Worm (Caenorhabditis elegans) whole organism, young adult: ENCODE data around the gene mdt-9.

Source experiments
- B0035.1 ChIP-seq: sonication (generic microtip); optimal IDR thresholded peaks from 2 replicates; lab custom pipeline; 2016; ENCODE audit warnings: missing genetic modification characterization, mild to moderate bottlenecking, missing compliant biosample characterization, missing genotype, missing genetic modification reagents
- B0261.1 ChIP-seq: sonication (generic microtip); optimal IDR thresholded peaks from 2 replicates; lab custom pipeline; 2016; ENCODE audit warnings: mild to moderate bottlenecking, missing genetic modification characterization, moderate library complexity, missing compliant biosample characterization
- B0336.3 ChIP-seq: fragments of 200-800 bp; sonication (Bioruptor generic); IDR thresholded peaks from 2 replicates; pipeline ENCODE4 v1.3.6; 2022; ENCODE audit warnings: missing genetic modification characterization, missing compliant biosample characterization
- C06A6.2 ChIP-seq: fragments of 200-800 bp; sonication (Bioruptor generic); conservative IDR thresholded peaks from 2 replicates; pipeline ENCODE4 v1.3.6; 2022; ENCODE audit warnings: missing genetic modification characterization, missing compliant biosample characterization
- F33H1.4 ChIP-seq: fragments of 200-800 bp; sonication (Bioruptor generic); IDR thresholded peaks from 2 replicates; pipeline ENCODE4 v1.3.6; 2022; ENCODE audit warnings: missing genetic modification reagents, missing genetic modification characterization, missing compliant biosample characterization
- F39B2.1 ChIP-seq: fragments of 200-800 bp; sonication (Bioruptor generic); IDR thresholded peaks from 2 replicates; pipeline ENCODE4 v1.3.6; 2022; ENCODE audit warnings: missing genetic modification reagents, missing genetic modification characterization, missing compliant biosample characterization
- F55B11.4 ChIP-seq: sonication (generic microtip); optimal IDR thresholded peaks from 2 replicates; lab custom pipeline; 2016; ENCODE audit warnings: missing compliant biosample characterization, missing genetic modification characterization, borderline replicate concordance; ENCODE audit not compliant: insufficient read depth
- K12H6.12 ChIP-seq: fragments of 200-800 bp; sonication (Bioruptor generic); optimal IDR thresholded peaks from 2 replicates; lab custom pipeline; 2018; ENCODE audit warnings: mild to moderate bottlenecking, missing genetic modification characterization, missing compliant biosample characterization
- T07F8.4 ChIP-seq: sonication (generic microtip); optimal IDR thresholded peaks from 2 replicates; lab custom pipeline; 2016; ENCODE audit warnings: mild to moderate bottlenecking, missing genetic modification characterization, moderate library complexity, missing compliant biosample characterization
- Y53G8AR.9 ChIP-seq: fragments of 200-800 bp; sonication (Bioruptor generic); conservative IDR thresholded peaks from 2 replicates; pipeline ENCODE4 v1.3.6; 2022; ENCODE audit warnings: missing genetic modification reagents, missing genetic modification characterization, missing compliant biosample characterization
- ama-1 ChIP-seq, 3 experiments: fragments of 150-350 bp in 1 of 3; sonication (generic microtip) in 2 of 3; optimal IDR thresholded peaks; 2 replicates each; lab custom pipeline; 2014 to 2018; ENCODE audit warnings: missing biosample characterization in 2 of 3, missing genetic modification characterization in 2 of 3, missing genetic modification reagents in 2 of 3
- aptf-3 ChIP-seq: fragments of 200-800 bp; sonication (Bioruptor generic); IDR thresholded peaks from 2 replicates; pipeline ENCODE4 v1.3.6; 2022; ENCODE audit warnings: missing genetic modification characterization, missing compliant biosample characterization
- athp-1 ChIP-seq: sonication (generic microtip); optimal IDR thresholded peaks from 2 replicates; lab custom pipeline; 2017; ENCODE audit warnings: mild to moderate bottlenecking, missing genetic modification characterization, missing compliant biosample characterization
- attf-5 ChIP-seq: fragments of 200-800 bp; sonication (Bioruptor generic); optimal IDR thresholded peaks from 2 replicates; lab custom pipeline; 2018; ENCODE audit warnings: mild to moderate bottlenecking, missing genetic modification characterization, missing compliant biosample characterization
- bed-1 ChIP-seq: fragments of 200-800 bp; sonication (Bioruptor generic); IDR thresholded peaks from 2 replicates; pipeline ENCODE4 v1.3.6; 2022; ENCODE audit warnings: missing genetic modification reagents, missing genetic modification characterization, missing compliant biosample characterization
- ceh-100 ChIP-seq: fragments of 200-800 bp; sonication (Bioruptor generic); IDR thresholded peaks from 2 replicates; pipeline ENCODE4 v1.3.6; 2022; ENCODE audit warnings: missing genetic modification reagents, missing genetic modification characterization, missing compliant biosample characterization
- ceh-79 ChIP-seq: sonication (generic microtip); optimal IDR thresholded peaks from 2 replicates; lab custom pipeline; 2017; ENCODE audit warnings: mild to moderate bottlenecking, missing genetic modification characterization, missing compliant biosample characterization
- chd-7 ChIP-seq: sonication (generic microtip); optimal IDR thresholded peaks from 2 replicates; lab custom pipeline; 2016; ENCODE audit warnings: mild to moderate bottlenecking, missing genetic modification characterization, moderate library complexity, missing compliant biosample characterization
- dox-1 ChIP-seq: fragments of 200-800 bp; sonication (Bioruptor generic); IDR thresholded peaks from 2 replicates; pipeline ENCODE4 v1.3.6; 2022; ENCODE audit warnings: missing genetic modification reagents, missing genetic modification characterization, missing compliant biosample characterization
- egl-44 ChIP-seq: fragments of 200-800 bp; sonication (Bioruptor generic); IDR thresholded peaks from 2 replicates; pipeline ENCODE4 v1.3.6; 2022; ENCODE audit warnings: missing genetic modification reagents, missing genetic modification characterization, missing compliant biosample characterization
- him-1 ChIP-seq: sonication (generic microtip); optimal IDR thresholded peaks from 2 replicates; lab custom pipeline; 2016; ENCODE audit warnings: missing genotype, missing genetic modification reagents, missing genetic modification characterization, missing compliant biosample characterization
- hmg-1.2 ChIP-seq: fragments of 200-800 bp; sonication (Bioruptor generic); IDR thresholded peaks from 2 replicates; pipeline ENCODE4 v1.3.6; 2022; ENCODE audit warnings: missing genetic modification reagents, missing genetic modification characterization, missing compliant biosample characterization
- hsf-1 ChIP-seq: fragments of 200-800 bp; sonication (Bioruptor generic); IDR thresholded peaks from 2 replicates; pipeline ENCODE4 v1.3.6; 2022; ENCODE audit warnings: missing genetic modification reagents, missing genetic modification characterization, missing compliant biosample characterization
- lag-1 ChIP-seq: fragments of 200-800 bp; sonication (Bioruptor generic); IDR thresholded peaks from 2 replicates; pipeline ENCODE4 v1.3.6; 2022; ENCODE audit warnings: missing genetic modification reagents, missing genetic modification characterization, missing compliant biosample characterization
- lin-40 ChIP-seq: sonication (generic microtip); optimal IDR thresholded peaks from 2 replicates; lab custom pipeline; 2016; ENCODE audit warnings: missing genetic modification characterization, mild to moderate bottlenecking, missing compliant biosample characterization, missing genotype, missing genetic modification reagents
- lsy-27 ChIP-seq: sonication (generic microtip); optimal IDR thresholded peaks from 2 replicates; lab custom pipeline; 2017; ENCODE audit warnings: missing genetic modification characterization, mild to moderate bottlenecking, missing compliant biosample characterization, antibody characterized with exemption, missing genotype, borderline replicate concordance; ENCODE audit not compliant: insufficient read depth
- madf-10 ChIP-seq: sonication (generic microtip); optimal IDR thresholded peaks from 2 replicates; lab custom pipeline; 2016; ENCODE audit warnings: mild to moderate bottlenecking, missing genetic modification characterization, missing compliant biosample characterization
- madf-3 ChIP-seq: fragments of 200-800 bp; sonication (Bioruptor generic); IDR thresholded peaks from 2 replicates; pipeline ENCODE4 v1.3.6; 2022; ENCODE audit warnings: missing genetic modification reagents, missing genetic modification characterization, missing compliant biosample characterization
- madf-8 ChIP-seq: fragments of 200-800 bp; sonication (Bioruptor generic); conservative IDR thresholded peaks from 2 replicates; pipeline ENCODE4 v1.3.6; 2022; ENCODE audit warnings: missing genetic modification reagents, missing genetic modification characterization, missing compliant biosample characterization
- mel-28 ChIP-seq: sonication (generic microtip); optimal IDR thresholded peaks from 2 replicates; lab custom pipeline; 2016; ENCODE audit warnings: borderline replicate concordance, mild to moderate bottlenecking, missing genetic modification characterization, missing compliant biosample characterization
- mes-4 ChIP-seq: sonication (generic microtip); optimal IDR thresholded peaks from 2 replicates; lab custom pipeline; 2016; ENCODE audit warnings: missing genotype, missing genetic modification characterization, missing compliant biosample characterization
- mxl-1 ChIP-seq: sonication (generic microtip); optimal IDR thresholded peaks from 2 replicates; lab custom pipeline; 2016; ENCODE audit warnings: missing genetic modification characterization, missing compliant biosample characterization
- nfya-1 ChIP-seq: sonication (generic microtip); optimal IDR thresholded peaks from 2 replicates; lab custom pipeline; 2017; ENCODE audit warnings: antibody characterized with exemption, missing compliant biosample characterization, missing genetic modification characterization, borderline replicate concordance; ENCODE audit not compliant: insufficient read depth
- nfya-2 ChIP-seq: fragments of 200-800 bp; sonication (Bioruptor generic); IDR thresholded peaks from 2 replicates; pipeline ENCODE4 v1.3.6; 2022; ENCODE audit warnings: missing genetic modification reagents, missing genetic modification characterization, missing compliant biosample characterization
- nfyb-1 ChIP-seq: fragments of 200-800 bp; sonication (Bioruptor generic); IDR thresholded peaks from 2 replicates; pipeline ENCODE4 v1.3.6; 2022; ENCODE audit warnings: missing genetic modification reagents, missing genetic modification characterization, missing compliant biosample characterization
- nhr-120 ChIP-seq: fragments of 200-800 bp; sonication (Bioruptor generic); IDR thresholded peaks from 2 replicates; pipeline ENCODE4 v1.3.6; 2022; ENCODE audit warnings: missing genetic modification characterization, missing compliant biosample characterization
- nhr-90 ChIP-seq: sonication (generic microtip); optimal IDR thresholded peaks from 2 replicates; lab custom pipeline; 2016; ENCODE audit warnings: missing genotype, mild to moderate bottlenecking, missing genetic modification characterization, missing compliant biosample characterization
- rcor-1 ChIP-seq: fragments of 200-800 bp; sonication (Bioruptor generic); IDR thresholded peaks from 2 replicates; pipeline ENCODE4 v1.3.6; 2022; ENCODE audit warnings: missing genetic modification reagents, missing genetic modification characterization, missing compliant biosample characterization
- rec-8 ChIP-seq, 2 experiments: sonication (generic microtip); optimal IDR thresholded peaks; 2 replicates each; lab custom pipeline; 2016; ENCODE audit warnings: mild to moderate bottlenecking in 2 of 2, missing genetic modification characterization in 2 of 2, missing genetic modification reagents in 2 of 2, missing genotype in 2 of 2, missing biosample characterization in 1 of 2, missing compliant biosample characterization in 1 of 2, moderate library complexity in 1 of 2
- somi-1 ChIP-seq: fragments of 200-800 bp; sonication (Bioruptor generic); optimal IDR thresholded peaks from 2 replicates; lab custom pipeline; 2018; ENCODE audit warnings: mild to moderate bottlenecking, missing genetic modification characterization, missing compliant biosample characterization
- tbx-9 ChIP-seq: sonication (generic microtip); optimal IDR thresholded peaks from 2 replicates; lab custom pipeline; 2016; ENCODE audit warnings: borderline replicate concordance, missing genetic modification characterization, inconsistent platforms, missing compliant biosample characterization
- zim-3 ChIP-seq: sonication (generic microtip); optimal IDR thresholded peaks from 2 replicates; lab custom pipeline; 2017; ENCODE audit warnings: mild to moderate bottlenecking, missing genetic modification characterization, moderate library complexity, missing compliant biosample characterization
- ztf-18 ChIP-seq: sonication (generic microtip); optimal IDR thresholded peaks from 2 replicates; lab custom pipeline; 2016; ENCODE audit warnings: missing genotype, mild to moderate bottlenecking, missing genetic modification characterization, missing compliant biosample characterization
- ztf-26 ChIP-seq: sonication (generic microtip); optimal IDR thresholded peaks from 2 replicates; lab custom pipeline; 2017; ENCODE audit warnings: missing genetic modification characterization, missing compliant biosample characterization
- ztf-3 ChIP-seq: fragments of 200-800 bp; sonication (Bioruptor generic); optimal IDR thresholded peaks from 2 replicates; lab custom pipeline; 2018; ENCODE audit warnings: mild to moderate bottlenecking, missing genetic modification characterization, missing compliant biosample characterization

The mdt-9 gene

ce11 chrIV:13408018-13408417 lies 21.8 kb downstream of the mdt-9 start, which contains the start of gene Y62E10A.19:
TSS of gene Y62E10A.19 (minus strand) at chrIV:13408306.
- TF ChIP-seq lsy-27 (tag; lab: Kevin White, UChicago) (no peak), somi-1 (GFP tag; lab: Kevin White, UChicago) (no peak), B0035.1 (no peak), ceh-79 (tag; lab: Kevin White, UChicago) (no peak), hsf-1 (GFP tag; lab: Robert Waterston, UW) (no peak), chd-7 (no peak), C06A6.2 (GFP tag; lab: Robert Waterston, UW) (no peak), F55B11.4 (tag; lab: Kevin White, UChicago) (no peak), nhr-90 (tag; lab: Kevin White, UChicago) (no peak), B0336.3 (GFP tag; lab: Robert Waterston, UW) (no peak), ceh-100 (GFP tag; lab: Robert Waterston, UW) (no peak), mel-28 (tag; lab: Kevin White, UChicago) (no peak), madf-8 (GFP tag; lab: Robert Waterston, UW) (no peak), ztf-3 (GFP tag; lab: Kevin White, UChicago) (no peak), lag-1 (GFP tag; lab: Robert Waterston, UW) (no peak), bed-1 (GFP tag; lab: Robert Waterston, UW) (no peak), rcor-1 (GFP tag; lab: Robert Waterston, UW) (no peak), dox-1 (no peak)

ce11 chrIV:13412845-13413383 lies 26.7 kb downstream of the mdt-9 start, which contains the start of gene gcl-1:
TSS of gene gcl-1 (minus strand) at chrIV:13412895.
- TF ChIP-seq lin-40 (tag; lab: Kevin White, UChicago) (no peak), hmg-1.2 (peak; percentile 28; the same call in 1 of the 2 replicates)

ce11 chrIV:13415739-13416271 lies 29.6 kb downstream of the mdt-9 start, which contains the start of the genes pik-1 and aptf-2:
TSS of gene pik-1 (plus strand) at chrIV:13416041.
TSS of gene aptf-2 (minus strand) at chrIV:13416051.
- TF ChIP-seq nfyb-1 (GFP tag; lab: Robert Waterston, UW) (no peak), T07F8.4 (tag; lab: Kevin White, UChicago) (no peak), tbx-9 (no peak), Y53G8AR.9 (GFP tag; lab: Robert Waterston, UW) (no peak), madf-8 (GFP tag; lab: Robert Waterston, UW) (peak; percentile 69), madf-10 (no peak), nfya-1 (tag; lab: Kevin White, UChicago) (no peak), F39B2.1 (no peak), rec-8 (tag; optimal IDR thresholded peaks at IDR 0.05; lab: Kevin White, UChicago) (no peak), nfya-2 (GFP tag; lab: Robert Waterston, UW) (no peak), madf-3 (GFP tag; lab: Robert Waterston, UW) (no peak), aptf-3 (GFP tag; lab: Robert Waterston, UW) (no peak), ztf-18 (no peak), mes-4 (tag; lab: Kevin White, UChicago) (no peak), F33H1.4 (GFP tag; lab: Robert Waterston, UW) (peak; percentile 21; the same call in 1 of the 2 replicates), ztf-26 (no peak), nhr-120 (GFP tag; lab: Robert Waterston, UW) (no peak), chd-7 (no peak), K12H6.12 (tag; lab: Kevin White, UChicago) (no peak), him-1 (tag; lab: Kevin White, UChicago) (no peak), mxl-1 (tag; lab: Kevin White, UChicago) (no peak), zim-3 (tag; lab: Kevin White, UChicago) (no peak), hsf-1 (GFP tag; lab: Robert Waterston, UW) (peak; percentile 70), athp-1 (tag; lab: Kevin White, UChicago) (no peak), attf-5 (GFP tag; lab: Kevin White, UChicago) (no peak), egl-44 (no peak), B0261.1 (tag; lab: Kevin White, UChicago) (no peak), ama-1 (optimal IDR thresholded peaks at IDR 0.05; lab: Kevin White, UChicago) (no peak), ama-1 (GFP tag; optimal IDR thresholded peaks at IDR 0.05; lab: Kevin White, UChicago) (no peak)
